Worm (Caenorhabditis elegans): Measurements from ENCODE around the gene nca-2.

Gene nca-2

ce11 chrIII:4965271-4965670, at the start of gene nca-2:
nca-2 (plus strand) TSS chrIII:4965571.
- TF ChIP-seq alr-1 (tag; optimal IDR thresholded peaks at IDR 0.05) (no peak), elt-1 (tag; optimal IDR thresholded peaks at IDR 0.05) (no peak), ama-1 (optimal IDR thresholded peaks at IDR 0.05) (no peak), ztf-1 (GFP tag; conservative IDR thresholded peaks at IDR 0.05) (no peak), mab-5 (tag; optimal IDR thresholded peaks at IDR 0.05) (no peak), zag-1 (tag; optimal IDR thresholded peaks at IDR 0.05) (no peak), nhr-6 (tag; optimal IDR thresholded peaks at IDR 0.05) (no peak), nhr-11 (tag; optimal IDR thresholded peaks at IDR 0.05) (no peak), R02D3.7 (tag; optimal IDR thresholded peaks at IDR 0.05) (no peak), nhr-10 (tag; optimal IDR thresholded peaks at IDR 0.05) (no peak), elt-3 (tag; optimal IDR thresholded peaks at IDR 0.05) (no peak), nhr-77 (tag; optimal IDR thresholded peaks at IDR 0.05) (no peak), skn-1 (tag; optimal IDR thresholded peaks at IDR 0.05) (no peak), Y55F3AM.14 (GFP tag; optimal IDR thresholded peaks at IDR 0.05) (no peak), ztf-11 (tag; optimal IDR thresholded peaks at IDR 0.05) (no peak), F13H6.1 (tag; optimal IDR thresholded peaks at IDR 0.05) (no peak), nhr-129 (tag; optimal IDR thresholded peaks at IDR 0.05) (no peak), ceh-16 (tag; optimal IDR thresholded peaks at IDR 0.05) (no peak)

DNA sequence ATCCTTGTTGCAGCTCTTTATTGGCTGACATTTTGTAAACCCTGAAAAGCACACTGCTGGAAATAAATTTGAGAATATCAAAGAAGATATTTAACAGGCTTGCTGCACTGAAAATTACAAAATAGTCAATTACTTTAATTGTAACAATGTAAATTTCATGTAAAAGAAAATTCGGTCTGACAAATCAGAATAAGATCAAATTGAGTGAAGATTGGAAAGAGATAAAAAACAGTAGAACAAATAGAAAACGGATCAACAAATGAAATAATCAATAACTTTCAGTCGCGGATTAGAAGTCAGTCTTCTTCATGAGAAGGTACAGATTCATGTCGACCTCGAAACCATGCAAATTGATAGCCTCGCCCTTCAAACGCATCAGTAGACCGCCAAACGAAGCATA, 48.3 kb upstream of the nca-2 start, which contains the start of gene rars-1:
TSS of gene rars-1 (minus strand) at position 101 of the 400 bp plus-strand sequence.
- no peak for TF ChIP-seq lin-39 (tag; optimal IDR thresholded peaks at IDR 0.05)

ce11 chrIII:4917960-4918712, 47.2 kb upstream of the nca-2 start, which contains the start of gene rpb-8:
rpb-8 (minus strand) TSS chrIII:4918008.
- TF ChIP-seq crh-2 (tag; optimal IDR thresholded peaks at IDR 0.05) (peak; percentile 45), nhr-21 (tag; optimal IDR thresholded peaks at IDR 0.05) (peak; percentile 3), lsy-2 (tag; optimal IDR thresholded peaks at IDR 0.05) (peak; percentile 14 to 75), lin-11 (tag; optimal IDR thresholded peaks at IDR 0.05) (peak; percentile 1), aly-2 (tag; optimal IDR thresholded peaks at IDR 0.05) (no peak), sma-3 (GFP tag; optimal IDR thresholded peaks at IDR 0.05) (peak; percentile 18), egl-27 (tag; optimal IDR thresholded peaks at IDR 0.05) (no peak), unc-55 (GFP tag; optimal IDR thresholded peaks at IDR 0.05) (peak; percentile 90), ztf-1 (GFP tag; conservative IDR thresholded peaks at IDR 0.05) (no peak), ama-1 (optimal IDR thresholded peaks at IDR 0.05) (peak; percentile 44), unc-39 (tag; optimal IDR thresholded peaks at IDR 0.05) (no peak), ztf-11 (tag; optimal IDR thresholded peaks at IDR 0.05) (no peak), nhr-129 (tag; optimal IDR thresholded peaks at IDR 0.05) (peak; percentile 55), mab-5 (tag; optimal IDR thresholded peaks at IDR 0.05) (no peak), blmp-1 (tag; optimal IDR thresholded peaks at IDR 0.05; ENCODE audit: insufficient read depth) (peak; percentile 18), R02D3.7 (tag; optimal IDR thresholded peaks at IDR 0.05) (no peak), C34F6.9 (tag; optimal IDR thresholded peaks at IDR 0.05) (peak; percentile 64), alr-1 (tag; optimal IDR thresholded peaks at IDR 0.05) (no peak), nhr-25 (tag; optimal IDR thresholded peaks at IDR 0.05) (peak; percentile 16), snpc-4 (tag; optimal IDR thresholded peaks at IDR 0.05) (peak; percentile 13), fos-1 (tag; optimal IDR thresholded peaks at IDR 0.05) (peak; percentile 29), F13H6.1 (tag; optimal IDR thresholded peaks at IDR 0.05) (peak; percentile 29), nhr-23 (tag; optimal IDR thresholded peaks at IDR 0.05) (no peak), gmeb-1 (tag; optimal IDR thresholded peaks at IDR 0.05) (peak; percentile 89), ztf-4 (tag; optimal IDR thresholded peaks at IDR 0.05) (no peak), sma-9 (GFP tag; optimal IDR thresholded peaks at IDR 0.05) (peak; percentile 13), sma-9 (tag; optimal IDR thresholded peaks at IDR 0.05) (no peak), lin-13 (GFP tag; optimal IDR thresholded peaks at IDR 0.05) (peak; percentile 46), elt-1 (tag; optimal IDR thresholded peaks at IDR 0.05) (no peak)

Measured in whole organism, L2 larva.